Fruit fly (Drosophila melanogaster) whole organism, embryonic: ENCODE measurements around the gene CG43120.

ENCODE experiments used
- B-H2 ChIP-seq: fragments of 200-800 bp; sonication (Bioruptor generic); optimal IDR thresholded peaks from 2 replicates; lab custom pipeline; 2018; ENCODE audit warnings: missing biosample characterization, mild to moderate bottlenecking, missing genetic modification characterization
- CG10366 ChIP-seq: fragments of 200-800 bp; sonication (Bioruptor generic); IDR thresholded peaks from 2 replicates; pipeline ENCODE4 v1.3.6; 2022; ENCODE audit warnings: missing biosample characterization, missing genetic modification characterization
- CG11560 ChIP-seq: fragments of 200-800 bp; sonication (Bioruptor generic); IDR thresholded peaks from 3 replicates; pipeline ENCODE4 v1.3.6; 2022; ENCODE audit warnings: missing biosample characterization, missing genetic modification characterization
- CG13123 ChIP-seq: fragments of 200-800 bp; sonication (Bioruptor generic); optimal IDR thresholded peaks from 2 replicates; lab custom pipeline; 2016; ENCODE audit warnings: missing biosample characterization, missing genetic modification characterization
- CG13424 ChIP-seq: fragments of 200-800 bp; sonication (Bioruptor generic); optimal IDR thresholded peaks from 2 replicates; lab custom pipeline; 2019; ENCODE audit warnings: missing biosample characterization, mild to moderate bottlenecking, missing genetic modification characterization, moderate library complexity
- CG13775 ChIP-seq: fragments of 200-800 bp; sonication (Bioruptor generic); optimal IDR thresholded peaks from 3 replicates; lab custom pipeline; 2017; ENCODE audit warnings: missing biosample characterization, mild to moderate bottlenecking, missing genetic modification characterization
- CG15514 ChIP-seq: fragments of 200-800 bp; sonication (Bioruptor generic); optimal IDR thresholded peaks from 3 replicates; lab custom pipeline; 2017; ENCODE audit warnings: missing biosample characterization, missing genetic modification characterization, mild to moderate bottlenecking, moderate library complexity, missing genetic modification reagents
- CG1792 ChIP-seq: fragments of 200-800 bp; sonication (Bioruptor generic); optimal IDR thresholded peaks from 2 replicates; lab custom pipeline; 2016; ENCODE audit warnings: missing biosample characterization, missing genetic modification characterization
- CG2129 ChIP-seq: fragments of 200-800 bp; sonication (Bioruptor generic); IDR thresholded peaks from 2 replicates; pipeline ENCODE4 v1.3.6; 2022; ENCODE audit warnings: missing biosample characterization, missing genetic modification characterization; ENCODE audit not compliant: partially characterized antibody
- CG31441 ChIP-seq: fragments of 200-800 bp; sonication (Bioruptor generic); IDR thresholded peaks from 2 replicates; pipeline ENCODE4 v1.3.6; 2022; ENCODE audit warnings: missing biosample characterization, missing genetic modification characterization
- CG32767 ChIP-seq: fragments of 200-800 bp; sonication (Bioruptor generic); IDR thresholded peaks from 2 replicates; pipeline ENCODE4 v1.3.6; 2022; ENCODE audit warnings: missing biosample characterization, missing genetic modification characterization
- CG6813 ChIP-seq: fragments of 200-800 bp; sonication (Bioruptor generic); optimal IDR thresholded peaks from 2 replicates; lab custom pipeline; 2017; ENCODE audit warnings: missing biosample characterization, missing genetic modification characterization, mild to moderate bottlenecking, moderate library complexity, missing genetic modification reagents
- CG7928 ChIP-seq: fragments of 200-800 bp; sonication (Bioruptor generic); optimal IDR thresholded peaks from 2 replicates; lab custom pipeline; 2017; ENCODE audit warnings: missing biosample characterization, mild to moderate bottlenecking, missing genetic modification characterization
- CG8290 ChIP-seq, 3 experiments: fragments of 200-800 bp; sonication (Bioruptor generic); optimal IDR thresholded peaks; 2 replicates each; lab custom pipeline; 2016 to 2019; ENCODE audit warnings: missing biosample characterization in 3 of 3, missing genetic modification characterization in 3 of 3, mild to moderate bottlenecking in 2 of 3, moderate library complexity in 1 of 3
- CG8388 ChIP-seq: fragments of 200-800 bp; sonication (Bioruptor generic); optimal IDR thresholded peaks from 2 replicates; lab custom pipeline; 2019; ENCODE audit warnings: missing biosample characterization, mild to moderate bottlenecking, missing genetic modification characterization, moderate library complexity
- CrebB ChIP-seq: fragments of 200-800 bp; sonication (Bioruptor generic); optimal IDR thresholded peaks from 3 replicates; lab custom pipeline; 2018; ENCODE audit warnings: missing biosample characterization, mild to moderate bottlenecking, missing genetic modification characterization
- D19B ChIP-seq: fragments of 200-800 bp; sonication (Bioruptor generic); optimal IDR thresholded peaks from 2 replicates; lab custom pipeline; 2017; ENCODE audit warnings: missing biosample characterization, mild to moderate bottlenecking, missing genetic modification characterization
- Dll ChIP-seq: fragments of 200-800 bp; sonication (Bioruptor generic); IDR thresholded peaks from 4 replicates; pipeline ENCODE4 v1.3.6; 2022; ENCODE audit warnings: missing biosample characterization, missing genetic modification characterization; ENCODE audit not compliant: partially characterized antibody
- Elba2 ChIP-seq: fragments of 200-800 bp; sonication (Bioruptor generic); optimal IDR thresholded peaks from 3 replicates; lab custom pipeline; 2016; ENCODE audit warnings: missing biosample characterization, missing genetic modification characterization
- Fer1 ChIP-seq: fragments of 200-800 bp; sonication (Bioruptor generic); optimal IDR thresholded peaks from 2 replicates; lab custom pipeline; 2017; ENCODE audit warnings: missing biosample characterization, mild to moderate bottlenecking, missing genetic modification characterization
- Fer3 ChIP-seq: fragments of 200-800 bp; sonication (Bioruptor generic); optimal IDR thresholded peaks from 2 replicates; lab custom pipeline; 2018; ENCODE audit warnings: missing biosample characterization, mild to moderate bottlenecking, missing genetic modification characterization, moderate library complexity
- GATAe ChIP-seq: fragments of 200-800 bp; sonication (Bioruptor generic); conservative IDR thresholded peaks from 2 replicates; pipeline ENCODE4 v1.3.6; 2022; ENCODE audit warnings: missing biosample characterization, missing genetic modification characterization
- HHEX ChIP-seq: fragments of 200-800 bp; sonication (Bioruptor generic); optimal IDR thresholded peaks from 3 replicates; lab custom pipeline; 2017; ENCODE audit warnings: missing biosample characterization, mild to moderate bottlenecking, missing genetic modification characterization, missing genetic modification reagents
- Hr3 ChIP-seq: fragments of 200-800 bp; sonication (Bioruptor generic); optimal IDR thresholded peaks from 3 replicates; lab custom pipeline; 2016; ENCODE audit warnings: missing biosample characterization, missing genetic modification characterization
- Med ChIP-seq: fragments of 200-800 bp; sonication (Bioruptor generic); peaks from one replicate; lab custom pipeline; 2016; ENCODE audit warnings: missing biosample characterization, missing genetic modification characterization, mild to moderate bottlenecking, inconsistent platforms, moderate library complexity
- Mrtf ChIP-seq: fragments of 200-800 bp; sonication (Bioruptor generic); IDR thresholded peaks from 3 replicates; pipeline ENCODE4 v1.3.6; 2022; ENCODE audit warnings: missing biosample characterization, missing genetic modification characterization
- Nf-YC ChIP-seq: fragments of 200-800 bp; optimal IDR thresholded peaks from 3 replicates; lab custom pipeline; 2019; ENCODE audit warnings: missing biosample characterization, mild to moderate bottlenecking, missing genetic modification characterization, moderate library complexity
- Oli ChIP-seq: fragments of 200-800 bp; sonication (Bioruptor generic); optimal IDR thresholded peaks from 2 replicates; lab custom pipeline; 2018; ENCODE audit warnings: missing biosample characterization, mild to moderate bottlenecking, missing genetic modification characterization, moderate library complexity
- Pdp1 ChIP-seq, 2 experiments: fragments of 200-800 bp; sonication (Bioruptor generic); optimal IDR thresholded peaks; 3 replicates each; lab custom pipeline; 2016; ENCODE audit warnings: missing biosample characterization in 2 of 2, missing genetic modification characterization in 2 of 2, mild to moderate bottlenecking in 1 of 2, moderate library complexity in 1 of 2
- Six4 ChIP-seq: fragments of 200-800 bp; sonication (Bioruptor generic); optimal IDR thresholded peaks from 2 replicates; lab custom pipeline; 2016; ENCODE audit warnings: missing biosample characterization, missing genetic modification characterization
- ara ChIP-seq: fragments of 200-800 bp; sonication (Bioruptor generic); IDR thresholded peaks from 2 replicates; pipeline ENCODE4 v1.3.6; 2022; ENCODE audit warnings: missing biosample characterization, missing genetic modification characterization
- caup ChIP-seq: fragments of 200-800 bp; sonication (Bioruptor generic); optimal IDR thresholded peaks from 3 replicates; lab custom pipeline; 2017; ENCODE audit warnings: missing biosample characterization, mild to moderate bottlenecking, missing genetic modification characterization, moderate library complexity; ENCODE audit not compliant: severe bottlenecking
- danr ChIP-seq: fragments of 200-800 bp; sonication (Bioruptor generic); IDR thresholded peaks from 2 replicates; pipeline ENCODE4 v1.3.6; 2022; ENCODE audit warnings: missing biosample characterization, missing genetic modification characterization
- en ChIP-seq: fragments of 200-800 bp; sonication (Bioruptor generic); optimal IDR thresholded peaks from 2 replicates; lab custom pipeline; 2016; ENCODE audit warnings: missing biosample characterization, missing genetic modification characterization
- ewg ChIP-seq: fragments of 200-800 bp; sonication (Bioruptor generic); optimal IDR thresholded peaks from 3 replicates; lab custom pipeline; 2017; ENCODE audit warnings: mild to moderate bottlenecking, missing biosample characterization, missing genetic modification reagents, missing genetic modification characterization
- fd3F ChIP-seq: fragments of 200-800 bp; sonication (Bioruptor generic); optimal IDR thresholded peaks from 2 replicates; lab custom pipeline; 2018; ENCODE audit warnings: missing biosample characterization, mild to moderate bottlenecking, missing genetic modification characterization, moderate library complexity
- fu2 ChIP-seq: fragments of 200-800 bp; sonication (Bioruptor generic); optimal IDR thresholded peaks from 2 replicates; lab custom pipeline; 2016; ENCODE audit warnings: missing biosample characterization, missing genetic modification characterization
- ind ChIP-seq: fragments of 200-800 bp; sonication (Bioruptor generic); optimal IDR thresholded peaks from 3 replicates; lab custom pipeline; 2016; ENCODE audit warnings: missing biosample characterization, missing genetic modification characterization
- jumu ChIP-seq: fragments of 200-800 bp; sonication (Bioruptor generic); optimal IDR thresholded peaks from 3 replicates; lab custom pipeline; 2016; ENCODE audit warnings: missing biosample characterization, missing genetic modification characterization
- lola ChIP-seq, 3 experiments: fragments of >200 bp in 2 of 3; fragments of 200-800 bp in 1 of 3; sonication (Bioruptor generic) in 1 of 3; optimal IDR thresholded peaks; 2 replicates each; lab custom pipeline; 2017 to 2019; ENCODE audit warnings: missing biosample characterization in 3 of 3, missing genetic modification characterization in 3 of 3, mild to moderate bottlenecking in 1 of 3, moderate library complexity in 1 of 3
- nmo ChIP-seq: fragments of 200-800 bp; sonication (Bioruptor generic); optimal IDR thresholded peaks from 2 replicates; lab custom pipeline; 2018; ENCODE audit warnings: missing biosample characterization, mild to moderate bottlenecking, missing genetic modification characterization, moderate library complexity
- odd ChIP-seq: fragments of 200-800 bp; sonication (Bioruptor generic); optimal IDR thresholded peaks from 2 replicates; lab custom pipeline; 2017; ENCODE audit warnings: missing biosample characterization, mild to moderate bottlenecking, missing genetic modification characterization
- ranshi ChIP-seq: fragments of 200-800 bp; sonication (Bioruptor generic); IDR thresholded peaks from 2 replicates; pipeline ENCODE4 v1.3.6; 2022; ENCODE audit warnings: missing biosample characterization, missing genetic modification characterization
- sc ChIP-seq, 3 experiments: fragments of >200 bp in 2 of 3; fragments of 200-800 bp in 1 of 3; sonication (Bioruptor generic) in 1 of 3; optimal IDR thresholded peaks; 2 replicates in 2 of 3; 3 replicates in 1 of 3; lab custom pipeline; 2017; ENCODE audit warnings: mild to moderate bottlenecking in 1 of 3, missing biosample characterization in 1 of 3, missing genetic modification characterization in 1 of 3, missing genetic modification reagents in 1 of 3
- scrt ChIP-seq: fragments of 200-800 bp; sonication (Bioruptor generic); optimal IDR thresholded peaks from 2 replicates; lab custom pipeline; 2018; ENCODE audit warnings: missing biosample characterization, mild to moderate bottlenecking, missing genetic modification characterization, moderate library complexity
- sob ChIP-seq: fragments of 200-800 bp; sonication (Bioruptor generic); IDR thresholded peaks from 2 replicates; pipeline ENCODE4 v1.3.6; 2022; ENCODE audit warnings: missing biosample characterization, missing genetic modification characterization
- sug ChIP-seq: fragments of 200-800 bp; optimal IDR thresholded peaks from 2 replicates; lab custom pipeline; 2019; ENCODE audit warnings: missing biosample characterization, mild to moderate bottlenecking, missing genetic modification characterization, moderate library complexity
- tgo ChIP-seq: fragments of 200-800 bp; sonication (Bioruptor generic); IDR thresholded peaks from 3 replicates; pipeline ENCODE4 v1.3.6; 2022; ENCODE audit warnings: missing biosample characterization, missing genetic modification characterization
- zfh2 ChIP-seq: fragments of 200-800 bp; sonication (Bioruptor generic); optimal IDR thresholded peaks from 2 replicates; lab custom pipeline; 2016; ENCODE audit warnings: missing biosample characterization, missing genetic modification characterization

CG43120 gene

dm6 chr3L:14335880-14336279 lies 45.8 kb upstream of the CG43120 start (continued):
- TF ChIP-seq sob (GFP tag; lab: Robert Waterston, UW) (peak; percentile 82), ara (GFP tag; lab: Robert Waterston, UW) (no peak; the same call in 1 of the 2 replicates), Fer3 (tag; lab: Kevin White, UChicago) (peak; percentile 62), HHEX (GFP tag; lab: Kevin White, UChicago) (peak; percentile 39), ewg (GFP tag; lab: Kevin White, UChicago) (no peak), Med (GFP tag; lab: Kevin White, UChicago) (peak; percentile 56), CG8290 (GFP tag; optimal IDR thresholded peaks at IDR 0.05; lab: Kevin White, UChicago) (no peak), CG8290 (tag; optimal IDR thresholded peaks at IDR 0.05; lab: Kevin White, UChicago) (peak in 1 of 2 experiments; percentile 6), sc (optimal IDR thresholded peaks at IDR 0.05; lab: Kevin White, UChicago) (no peak), sc (GFP tag; optimal IDR thresholded peaks at IDR 0.05; lab: Kevin White, UChicago) (no peak), CG15514 (GFP tag; lab: Kevin White, UChicago) (peak; percentile 38), lola (GFP tag; optimal IDR thresholded peaks at IDR 0.05; lab: Kevin White, UChicago) (no peak), Fer1 (GFP tag; lab: Kevin White, UChicago) (peak; percentile 44), danr (GFP tag; lab: Robert Waterston, UW) (peak; percentile 41; the same call in 1 of the 2 replicates), CG1792 (no peak), scrt (peak; percentile 60), fd3F (no peak), Dll (GFP tag; lab: Robert Waterston, UW) (no peak), Oli (no peak), odd (GFP tag; lab: Kevin White, UChicago) (no peak), Hr3 (GFP tag; lab: Kevin White, UChicago) (no peak), zfh2 (GFP tag; lab: Kevin White, UChicago) (no peak), CG11560 (tag; lab: Robert Waterston, UW) (no peak), fu2 (GFP tag; lab: Kevin White, UChicago) (no peak), B-H2 (GFP tag; lab: Kevin White, UChicago) (no peak), CG13775 (no peak), caup (GFP tag; lab: Kevin White, UChicago) (peak; percentile 25), sug (tag; lab: Kevin White, UChicago) (no peak), en (GFP tag; lab: Kevin White, UChicago) (no peak), ranshi (peak; percentile 63; the same call in 1 of the 2 replicates), jumu (no peak), Nf-YC (tag; lab: Kevin White, UChicago) (no peak), CG6813 (peak; percentile 67), Six4 (GFP tag; lab: Kevin White, UChicago) (peak; percentile 4), CG32767 (GFP tag; lab: Robert Waterston, UW) (no peak), CG31441 (GFP tag; lab: Robert Waterston, UW) (peak; percentile 67), nmo (GFP tag; lab: Kevin White, UChicago) (peak; percentile 51), CG8388 (GFP tag; lab: Kevin White, UChicago) (no peak), CG10366 (GFP tag; lab: Robert Waterston, UW) (no peak), CG7928 (GFP tag; lab: Kevin White, UChicago) (peak; percentile 32), ind (GFP tag; lab: Kevin White, UChicago) (peak; percentile 53), CG13123 (no peak), D19B (GFP tag; lab: Kevin White, UChicago) (no peak), Pdp1 (GFP tag; optimal IDR thresholded peaks at IDR 0.05; lab: Kevin White, UChicago) (no peak), CrebB (tag; lab: Kevin White, UChicago) (no peak), GATAe (GFP tag; lab: Robert Waterston, UW) (no peak; the same call in 1 of the 2 replicates), CG13424 (tag; lab: Kevin White, UChicago) (no peak), CG2129 (no peak), Mrtf (GFP tag; lab: Robert Waterston, UW) (peak; percentile 68; the same call in 1 of the 3 replicates), Elba2 (GFP tag; lab: Kevin White, UChicago) (no peak), tgo (peak; percentile 72; the same call in 2 of the 3 replicates)
